Worm (Caenorhabditis elegans): ENCODE data around the gene C14B1.2.

The C14B1.2 gene

ce11 chrIII:3709030-3709429 is 7.0 kb downstream of the C14B1.2 start, which contains the start of gene alkb-8:
TSS of gene alkb-8 (plus strand) at chrIII:3709330.
- no peak for TF ChIP-seq aha-1 (tag; optimal IDR thresholded peaks at IDR 0.05)
- TF ChIP-seq ceh-8 (GFP tag; optimal IDR thresholded peaks at IDR 0.05) = no peak
- no peak for TF ChIP-seq sup-37 (GFP tag; optimal IDR thresholded peaks at IDR 0.05)
- no peak for TF ChIP-seq ztf-11 (tag; optimal IDR thresholded peaks at IDR 0.05)
- no peak for TF ChIP-seq fkh-10 (GFP tag; optimal IDR thresholded peaks at IDR 0.05)
- TF ChIP-seq fkh-4 (tag; optimal IDR thresholded peaks at IDR 0.05; ENCODE audit: borderline replicate concordance) = no peak
- no peak for TF ChIP-seq mab-9 (GFP tag; IDR thresholded peaks at IDR 0.05)
- TF ChIP-seq nhr-19 (GFP tag; conservative IDR thresholded peaks at IDR 0.05) = no peak
- TF ChIP-seq egl-27 (tag; optimal IDR thresholded peaks at IDR 0.05) = no peak
- TF ChIP-seq sptf-1 (tag; optimal IDR thresholded peaks at IDR 0.05) = no peak
- TF ChIP-seq lsy-2 (tag; optimal IDR thresholded peaks at IDR 0.05) = no peak
- no peak for TF ChIP-seq ztf-4 (tag; optimal IDR thresholded peaks at IDR 0.05)
- no peak for TF ChIP-seq blmp-1 (tag; optimal IDR thresholded peaks at IDR 0.05)
- no peak for TF ChIP-seq tlp-1 (tag; optimal IDR thresholded peaks at IDR 0.05)
- TF ChIP-seq grh-1 (GFP tag; IDR thresholded peaks at IDR 0.05) = no peak
- no peak for TF ChIP-seq nhr-85 (tag)
- TF ChIP-seq pag-3 (tag; optimal IDR thresholded peaks at IDR 0.05; ENCODE audit: borderline replicate concordance, insufficient read depth) = no peak
- TF ChIP-seq dpl-1 (GFP tag; optimal IDR thresholded peaks at IDR 0.05) = no peak
- no peak for TF ChIP-seq jun-1 (tag; optimal IDR thresholded peaks at IDR 0.05)

- no peak for TF ChIP-seq rnt-1 (tag; optimal IDR thresholded peaks at IDR 0.05)
- TF ChIP-seq nhr-85 (tag) = peak; percentile 42
These were observed 11.1 kb downstream of the C14B1.2 start, which contains the start of gene nrde-1 for ce11 chrIII:3713163-3713562. TSS of gene nrde-1 (plus strand) at chrIII:3713463.

- TF ChIP-seq nhr-77 (tag; optimal IDR thresholded peaks at IDR 0.05) (no peak), nhr-19 (GFP tag; conservative IDR thresholded peaks at IDR 0.05) (no peak), dsc-1 (tag; optimal IDR thresholded peaks at IDR 0.05) (no peak), ceh-8 (GFP tag; optimal IDR thresholded peaks at IDR 0.05) (no peak), efl-1 (optimal IDR thresholded peaks at IDR 0.05) (peak in 1 of 2 experiments; percentile 11), efl-1 (GFP tag; optimal IDR thresholded peaks at IDR 0.05 in 1 of 2) (no peak), nhr-84 (tag; optimal IDR thresholded peaks at IDR 0.05) (no peak), skn-1 (tag; optimal IDR thresholded peaks at IDR 0.05) (no peak), unc-130 (tag; optimal IDR thresholded peaks at IDR 0.05) (no peak)
These were observed 14.1 kb downstream of the C14B1.2 start for ce11 chrIII:3716073-3716659.

ce11 chrIII:3719564-3719963 is 17.5 kb downstream of the C14B1.2 start, which contains the start of gene C14B1.8:
TSS of gene C14B1.8 (minus strand) at chrIII:3719680.
- TF ChIP-seq dpl-1 (GFP tag; optimal IDR thresholded peaks at IDR 0.05) = peak in 1 of 3 experiments; percentile 57
- TF ChIP-seq lin-35 (GFP tag; optimal IDR thresholded peaks at IDR 0.05) = peak; percentile 21 to 40
- no peak for TF ChIP-seq fos-1 (tag; optimal IDR thresholded peaks at IDR 0.05)
- TF ChIP-seq fkh-4 (tag; optimal IDR thresholded peaks at IDR 0.05; ENCODE audit: borderline replicate concordance) = no peak
- TF ChIP-seq elt-2 (tag; optimal IDR thresholded peaks at IDR 0.05) = no peak
- no peak for TF ChIP-seq zip-4 (GFP tag; optimal IDR thresholded peaks at IDR 0.05)
- no peak for TF ChIP-seq unc-86 (tag; optimal IDR thresholded peaks at IDR 0.05)
- no peak for TF ChIP-seq egl-27 (tag; optimal IDR thresholded peaks at IDR 0.05)
- TF ChIP-seq F16B12.6 (tag; optimal IDR thresholded peaks at IDR 0.05) = no peak
- peak; percentile 43 to 45 for TF ChIP-seq efl-1 (optimal IDR thresholded peaks at IDR 0.05)
- TF ChIP-seq efl-1 (GFP tag; optimal IDR thresholded peaks at IDR 0.05 in 1 of 2) = peak; percentile 35 to 47
- peak; percentile 45 for TF ChIP-seq lin-15B (tag; optimal IDR thresholded peaks at IDR 0.05)

ce11 chrIII:3723726-3724125 is 21.7 kb downstream of the C14B1.2 start:
- TF ChIP-seq grh-1 (GFP tag; IDR thresholded peaks at IDR 0.05) (no peak), nhr-84 (tag; optimal IDR thresholded peaks at IDR 0.05) (no peak), fkh-4 (tag; optimal IDR thresholded peaks at IDR 0.05; ENCODE audit: borderline replicate concordance) (no peak), efl-1 (optimal IDR thresholded peaks at IDR 0.05) (peak in 1 of 2 experiments; percentile 44), efl-1 (GFP tag; optimal IDR thresholded peaks at IDR 0.05 in 1 of 2) (no peak), tbx-2 (tag; optimal IDR thresholded peaks at IDR 0.05) (no peak)

Data from whole organism, L1 larva.